Comparison of ENCODE assay signal across 1 fruit fly cellular context in the genomic region with DNA sequence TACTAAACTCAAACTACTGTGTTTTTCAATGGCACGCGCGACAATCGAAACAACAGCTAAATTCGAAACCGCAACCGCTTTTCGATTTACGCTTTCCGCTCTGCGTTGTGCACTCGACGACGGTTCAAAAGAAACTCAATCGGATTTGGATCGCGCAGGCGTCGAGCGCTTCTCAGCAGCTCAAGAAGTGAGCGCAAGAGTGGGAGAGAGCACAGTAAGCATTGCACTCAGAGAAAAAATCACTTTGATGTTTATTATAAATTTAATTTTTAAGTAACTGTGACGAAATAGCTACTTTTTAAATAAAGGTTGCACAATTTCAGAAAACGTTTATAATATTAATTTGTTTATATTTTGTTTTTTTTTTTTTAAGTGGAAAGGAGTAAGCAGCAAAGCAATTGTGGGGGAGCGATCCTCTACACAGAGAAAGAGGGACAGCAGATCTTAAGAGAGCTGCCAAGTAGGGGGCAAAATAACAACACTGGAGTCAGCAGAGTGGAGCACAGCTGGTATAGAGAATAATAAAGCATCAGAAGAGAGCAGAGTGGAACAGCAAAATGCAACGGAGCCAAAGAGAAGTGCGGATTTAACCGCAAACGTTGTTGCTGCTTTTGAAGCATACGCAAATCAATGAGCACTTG.
TF ChIP-seq lines count a peak whose summit lies in the region.

No protein-coding gene starts in this region.

TF ChIP-seq in whole organism, embryonic, 481 proteins besides CTCF, POLR2A, EP300 and RAD21 (continued from another document and continues in another):
- TF ChIP-seq Vsx1 (GFP tag; optimal IDR thresholded peaks at IDR 0.05; lab: Kevin White, UChicago) (peak; percentile 95), Dip3 (GFP tag; optimal IDR thresholded peaks at IDR 0.05; lab: Kevin White, UChicago) (peak; percentile 71), CG16779 (GFP tag; IDR thresholded peaks at IDR 0.05; lab: Robert Waterston, UW) (peak; percentile 93), dimm (GFP tag; IDR thresholded peaks at IDR 0.05; lab: Robert Waterston, UW) (peak; percentile 97), CG13123 (GFP tag; optimal IDR thresholded peaks at IDR 0.05; lab: Kevin White, UChicago) (peak; percentile 97), CG4282 (GFP tag; optimal IDR thresholded peaks at IDR 0.05; lab: Kevin White, UChicago) (peak; percentile 24), CG31388 (GFP tag; optimal IDR thresholded peaks at IDR 0.05; lab: Kevin White, UChicago) (peak; percentile 95), chm (GFP tag; IDR thresholded peaks at IDR 0.05; lab: Robert Waterston, UW) (peak; percentile 99), CG11723 (GFP tag; optimal IDR thresholded peaks at IDR 0.05; lab: Kevin White, UChicago) (peak; percentile 96), CG5953 (GFP tag; IDR thresholded peaks at IDR 0.05; lab: Robert Waterston, UW) (peak; percentile 98), bcd (GFP tag; optimal IDR thresholded peaks at IDR 0.05; lab: Kevin White, UChicago) (peak; percentile 97), CG1024 (GFP tag; IDR thresholded peaks at IDR 0.05; lab: Robert Waterston, UW) (peak; percentile 97), CG15696 (tag; optimal IDR thresholded peaks at IDR 0.05; lab: Kevin White, UChicago) (peak; percentile 98), repo (GFP tag; optimal IDR thresholded peaks at IDR 0.05; lab: Kevin White, UChicago) (peak; percentile 83), CG10959 (GFP tag; IDR thresholded peaks at IDR 0.05; lab: Robert Waterston, UW) (peak; percentile 99), CG9437 (GFP tag; optimal IDR thresholded peaks at IDR 0.05; lab: Kevin White, UChicago) (peak; percentile 93), CG11456 (GFP tag; IDR thresholded peaks at IDR 0.05; lab: Robert Waterston, UW) (peak; percentile 96), CG2678 (tag; optimal IDR thresholded peaks at IDR 0.05; lab: Kevin White, UChicago) (peak; percentile 98), GATAe (GFP tag; conservative IDR thresholded peaks at IDR 0.05; lab: Robert Waterston, UW) (peak; percentile 78), vnd (GFP tag; IDR thresholded peaks at IDR 0.05; lab: Robert Waterston, UW; ENCODE audit: partially characterized antibody) (no peak), ase (GFP tag; IDR thresholded peaks at IDR 0.05; lab: Robert Waterston, UW) (peak; percentile 99), hbn (GFP tag; IDR thresholded peaks at IDR 0.05; lab: Robert Waterston, UW; ENCODE audit: partially characterized antibody) (no peak), ham (GFP tag; IDR thresholded peaks at IDR 0.05; lab: Robert Waterston, UW) (peak; percentile 83), ERR (GFP tag; optimal IDR thresholded peaks at IDR 0.05; lab: Kevin White, UChicago) (peak; percentile 82), dmrt99B (tag; optimal IDR thresholded peaks at IDR 0.05; lab: Kevin White, UChicago) (peak; percentile 99), wek (GFP tag; optimal IDR thresholded peaks at IDR 0.05; lab: Kevin White, UChicago) (peak; percentile 71), CG10979 (tag; optimal IDR thresholded peaks at IDR 0.05; lab: Kevin White, UChicago) (peak; percentile 99), run (tag; optimal IDR thresholded peaks at IDR 0.05; lab: Kevin White, UChicago) (peak; percentile 97), CG6654 (GFP tag; optimal IDR thresholded peaks at IDR 0.05; lab: Kevin White, UChicago) (peak; percentile 84), Hand (GFP tag; optimal IDR thresholded peaks at IDR 0.05; lab: Kevin White, UChicago) (peak; percentile 90), CG7372 (GFP tag; IDR thresholded peaks at IDR 0.05; lab: Robert Waterston, UW) (peak; percentile 97), Oli (tag; optimal IDR thresholded peaks at IDR 0.05; lab: Kevin White, UChicago) (peak; percentile 98), hth (optimal IDR thresholded peaks at IDR 0.05; lab: Kevin White, UChicago) (no peak), pfk (GFP tag; optimal IDR thresholded peaks at IDR 0.05; lab: Kevin White, UChicago) (peak; percentile 43), cato (GFP tag; optimal IDR thresholded peaks at IDR 0.05; lab: Kevin White, UChicago; ENCODE audit: borderline replicate concordance) (peak; percentile 98), grn (GFP tag; optimal IDR thresholded peaks at IDR 0.05; lab: Kevin White, UChicago) (peak; percentile 86), Xrp1 (GFP tag; IDR thresholded peaks at IDR 0.05; lab: Robert Waterston, UW) (peak; percentile 100), caup (GFP tag; optimal IDR thresholded peaks at IDR 0.05; lab: Kevin White, UChicago; ENCODE audit: severe bottlenecking) (peak; percentile 94), Atf3 (GFP tag; optimal IDR thresholded peaks at IDR 0.05; lab: Kevin White, UChicago) (peak; percentile 87), p53 (GFP tag; optimal IDR thresholded peaks at IDR 0.05; lab: Kevin White, UChicago) (no peak), chif (GFP tag; optimal IDR thresholded peaks at IDR 0.05; lab: Kevin White, UChicago) (peak; percentile 90 to 96), CG16863 (GFP tag; optimal IDR thresholded peaks at IDR 0.05; lab: Kevin White, UChicago) (peak; percentile 88), CG10147 (GFP tag; optimal IDR thresholded peaks at IDR 0.05; lab: Kevin White, UChicago) (peak; percentile 96), CG7928 (GFP tag; optimal IDR thresholded peaks at IDR 0.05; lab: Kevin White, UChicago) (peak; percentile 69), CG13287 (GFP tag; IDR thresholded peaks at IDR 0.05; lab: Robert Waterston, UW; ENCODE audit: partially characterized antibody) (no peak), row (GFP tag; IDR thresholded peaks at IDR 0.05; lab: Robert Waterston, UW) (peak; percentile 99), Side (GFP tag; optimal IDR thresholded peaks at IDR 0.05; lab: Kevin White, UChicago) (peak; percentile 92), cad (GFP tag; optimal IDR thresholded peaks at IDR 0.05; lab: Kevin White, UChicago) (no peak), CG10654 (GFP tag; optimal IDR thresholded peaks at IDR 0.05; lab: Kevin White, UChicago) (peak; percentile 97), stwl (tag; optimal IDR thresholded peaks at IDR 0.05; lab: Kevin White, UChicago) (peak; percentile 90), bbx (GFP tag; IDR thresholded peaks at IDR 0.05; lab: Robert Waterston, UW; ENCODE audit: partially characterized antibody) (peak; percentile 57; the same call in 1 of the 2 replicates), CG12942 (GFP tag; optimal IDR thresholded peaks at IDR 0.05; lab: Kevin White, UChicago) (peak; percentile 97), Spps (tag; optimal IDR thresholded peaks at IDR 0.05; lab: Kevin White, UChicago) (peak; percentile 99), tx (GFP tag; optimal IDR thresholded peaks at IDR 0.05; lab: Kevin White, UChicago) (peak; percentile 79), exex (tag; optimal IDR thresholded peaks at IDR 0.05; lab: Kevin White, UChicago) (peak; percentile 77), tup (GFP tag; optimal IDR thresholded peaks at IDR 0.05; lab: Kevin White, UChicago) (peak; percentile 97), CG32772 (GFP tag; IDR thresholded peaks at IDR 0.05; lab: Robert Waterston, UW) (peak; percentile 99), dmrt11E (tag; optimal IDR thresholded peaks at IDR 0.05; lab: Kevin White, UChicago) (peak; percentile 99), Rx (GFP tag; IDR thresholded peaks at IDR 0.05; lab: Robert Waterston, UW) (peak; percentile 97), CG1233 (GFP tag; optimal IDR thresholded peaks at IDR 0.05; lab: Kevin White, UChicago) (peak; percentile 96), Hr51 (GFP tag; optimal IDR thresholded peaks at IDR 0.05; lab: Kevin White, UChicago) (peak; percentile 96 to 99), YL-1 (GFP tag; optimal IDR thresholded peaks at IDR 0.05; lab: Kevin White, UChicago) (peak; percentile 80), CG14965 (GFP tag; optimal IDR thresholded peaks at IDR 0.05; lab: Kevin White, UChicago; ENCODE audit: borderline replicate concordance) (peak; percentile 68), Doc3 (GFP tag; IDR thresholded peaks at IDR 0.05; lab: Robert Waterston, UW; ENCODE audit: partially characterized antibody) (no peak), stc (GFP tag; IDR thresholded peaks at IDR 0.05; lab: Robert Waterston, UW) (peak; percentile 99), Bgb (GFP tag; IDR thresholded peaks at IDR 0.05; lab: Robert Waterston, UW; ENCODE audit: partially characterized antibody) (no peak), crp (GFP tag; optimal IDR thresholded peaks at IDR 0.05; lab: Kevin White, UChicago) (peak in 1 of 2 experiments; percentile 69), sc (optimal IDR thresholded peaks at IDR 0.05; lab: Kevin White, UChicago) (no peak), sc (GFP tag; optimal IDR thresholded peaks at IDR 0.05; lab: Kevin White, UChicago) (peak; percentile 98), jumu (GFP tag; optimal IDR thresholded peaks at IDR 0.05; lab: Kevin White, UChicago) (peak; percentile 73), tap (tag; optimal IDR thresholded peaks at IDR 0.05; lab: Kevin White, UChicago) (peak; percentile 93), CG8290 (GFP tag; optimal IDR thresholded peaks at IDR 0.05; lab: Kevin White, UChicago) (peak; percentile 99), CG8290 (tag; optimal IDR thresholded peaks at IDR 0.05; lab: Kevin White, UChicago) (peak; percentile 40 to 92), Camta (GFP tag; optimal IDR thresholded peaks at IDR 0.05; lab: Kevin White, UChicago) (peak; percentile 95), Adf1 (GFP tag; IDR thresholded peaks at IDR 0.05; lab: Robert Waterston, UW) (peak; percentile 79), CG10274 (GFP tag; optimal IDR thresholded peaks at IDR 0.05; lab: Kevin White, UChicago) (peak; percentile 89), Ravus (GFP tag; IDR thresholded peaks at IDR 0.05; lab: Robert Waterston, UW) (peak; percentile 92), CG8089 (GFP tag; optimal IDR thresholded peaks at IDR 0.05; lab: Kevin White, UChicago) (peak; percentile 91), CG30403 (GFP tag; optimal IDR thresholded peaks at IDR 0.05; lab: Kevin White, UChicago) (peak; percentile 99), sug (tag; optimal IDR thresholded peaks at IDR 0.05; lab: Kevin White, UChicago) (peak; percentile 81), CG32767 (GFP tag; IDR thresholded peaks at IDR 0.05; lab: Robert Waterston, UW) (peak; percentile 99), Doc2 (GFP tag; IDR thresholded peaks at IDR 0.05; lab: Robert Waterston, UW) (peak; percentile 83), Hey (tag; optimal IDR thresholded peaks at IDR 0.05; lab: Kevin White, UChicago) (peak; percentile 69), CG17829 (tag; optimal IDR thresholded peaks at IDR 0.05; lab: Kevin White, UChicago) (peak; percentile 97), CG11247 (GFP tag; IDR thresholded peaks at IDR 0.05; lab: Robert Waterston, UW) (peak; percentile 98), CG15479 (GFP tag; optimal IDR thresholded peaks at IDR 0.05; lab: Kevin White, UChicago) (peak; percentile 79), tio (GFP tag; optimal IDR thresholded peaks at IDR 0.05; lab: Kevin White, UChicago) (peak; percentile 96), CG17568 (GFP tag; optimal IDR thresholded peaks at IDR 0.05; lab: Kevin White, UChicago) (peak; percentile 96), Fer1 (GFP tag; optimal IDR thresholded peaks at IDR 0.05; lab: Kevin White, UChicago) (peak; percentile 98), CG30020 (tag; optimal IDR thresholded peaks at IDR 0.05; lab: Kevin White, UChicago) (peak; percentile 67), Dad (GFP tag; optimal IDR thresholded peaks at IDR 0.05; lab: Kevin White, UChicago) (peak; percentile 89), gem (tag; optimal IDR thresholded peaks at IDR 0.05; lab: Kevin White, UChicago) (peak; percentile 99), pan (optimal IDR thresholded peaks at IDR 0.05; lab: Kevin White, UChicago) (no peak), pan (GFP tag; optimal IDR thresholded peaks at IDR 0.05 in 1 of 2, IDR thresholded peaks at IDR 0.05 in 1 of 2) (peak in 1 of 2 experiments; percentile 99), ttk (GFP tag; IDR thresholded peaks at IDR 0.05; lab: Robert Waterston, UW) (peak; percentile 99), Optix (GFP tag; IDR thresholded peaks at IDR 0.05; lab: Robert Waterston, UW) (peak; percentile 96), CG18619 (GFP tag; optimal IDR thresholded peaks at IDR 0.05; lab: Kevin White, UChicago) (peak; percentile 95), az2 (GFP tag; optimal IDR thresholded peaks at IDR 0.05; lab: Kevin White, UChicago) (peak; percentile 99), CG17912 (GFP tag; optimal IDR thresholded peaks at IDR 0.05; lab: Kevin White, UChicago) (peak; percentile 84), Lim3 (GFP tag; IDR thresholded peaks at IDR 0.05; lab: Robert Waterston, UW) (peak; percentile 95), CG3995 (GFP tag; optimal IDR thresholded peaks at IDR 0.05; lab: Kevin White, UChicago) (peak; percentile 66), lov (optimal IDR thresholded peaks at IDR 0.05; lab: Kevin White, UChicago) (no peak), lov (GFP tag; IDR thresholded peaks at IDR 0.05; lab: Robert Waterston, UW) (peak; percentile 99), CG11504 (tag; optimal IDR thresholded peaks at IDR 0.05; lab: Kevin White, UChicago) (peak; percentile 96), ATbp (GFP tag; optimal IDR thresholded peaks at IDR 0.05; lab: Kevin White, UChicago) (peak; percentile 98), CG13296 (GFP tag; optimal IDR thresholded peaks at IDR 0.05; lab: Kevin White, UChicago) (peak; percentile 97), CG7556 (GFP tag; optimal IDR thresholded peaks at IDR 0.05; lab: Kevin White, UChicago) (peak; percentile 98), Asciz (GFP tag; optimal IDR thresholded peaks at IDR 0.05; lab: Kevin White, UChicago) (peak; percentile 98), Rfx (GFP tag; IDR thresholded peaks at IDR 0.05; lab: Robert Waterston, UW) (peak; percentile 97), Pdp1 (GFP tag; optimal IDR thresholded peaks at IDR 0.05; lab: Kevin White, UChicago) (peak; percentile 92 to 93), Gug (GFP tag; IDR thresholded peaks at IDR 0.05; lab: Robert Waterston, UW) (peak; percentile 90), Dp (GFP tag; optimal IDR thresholded peaks at IDR 0.05; lab: Kevin White, UChicago) (no peak), fd96Cb (tag; optimal IDR thresholded peaks at IDR 0.05; lab: Kevin White, UChicago) (peak; percentile 98), org-1 (GFP tag; optimal IDR thresholded peaks at IDR 0.05; lab: Kevin White, UChicago) (peak; percentile 94), gce (GFP tag; IDR thresholded peaks at IDR 0.05; lab: Robert Waterston, UW) (peak; percentile 99), sqz (GFP tag; optimal IDR thresholded peaks at IDR 0.05; lab: Kevin White, UChicago) (peak; percentile 98), CG14667 (GFP tag; IDR thresholded peaks at IDR 0.05; lab: Robert Waterston, UW) (peak; percentile 98; the same call in 1 of the 2 replicates), D19B (GFP tag; optimal IDR thresholded peaks at IDR 0.05; lab: Kevin White, UChicago) (peak; percentile 77), NK7.1 (GFP tag; optimal IDR thresholded peaks at IDR 0.05; lab: Kevin White, UChicago) (peak; percentile 89), CG14860 (GFP tag; IDR thresholded peaks at IDR 0.05; lab: Robert Waterston, UW; ENCODE audit: partially characterized antibody) (no peak), CG6272 (GFP tag; IDR thresholded peaks at IDR 0.05; lab: Robert Waterston, UW) (peak; percentile 95), Sox100B (GFP tag; optimal IDR thresholded peaks at IDR 0.05; lab: Kevin White, UChicago) (peak; percentile 99)
